Worm (Caenorhabditis elegans): ENCODE results near the gene glr-4.

DNA sequence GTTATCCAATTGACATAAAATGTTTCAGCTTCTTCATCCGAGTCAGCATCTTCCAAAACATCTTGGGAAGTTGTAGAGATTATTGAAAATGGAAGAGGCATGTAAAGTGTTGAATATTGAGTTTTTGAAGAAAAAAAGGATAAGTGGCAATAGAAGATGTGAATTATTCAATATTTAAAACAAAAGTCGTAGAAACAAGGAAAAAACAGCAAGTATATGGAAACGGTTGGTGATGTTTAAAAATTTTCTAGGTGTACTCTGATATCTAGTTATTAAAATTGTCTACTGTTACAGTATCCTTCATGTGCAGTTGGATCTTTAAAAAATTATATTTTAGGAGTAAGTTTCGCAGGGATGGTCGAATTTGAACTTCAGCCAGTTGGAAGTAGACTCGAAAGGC, 22.2 kb downstream of the glr-4 start, which contains the start of gene C06A8.8:
- TF ChIP-seq snpc-4 (tag; optimal IDR thresholded peaks at IDR 0.05) (no peak), nhr-12 (tag; optimal IDR thresholded peaks at IDR 0.05) (no peak), ZK546.5 (tag; optimal IDR thresholded peaks at IDR 0.05) (no peak), mdl-1 (tag; optimal IDR thresholded peaks at IDR 0.05) (no peak), lin-13 (GFP tag; optimal IDR thresholded peaks at IDR 0.05) (no peak), nhr-11 (tag; optimal IDR thresholded peaks at IDR 0.05) (no peak), nhr-23 (tag; optimal IDR thresholded peaks at IDR 0.05) (no peak), nhr-25 (tag; optimal IDR thresholded peaks at IDR 0.05) (no peak)
